Worm (Caenorhabditis elegans) whole organism, late embryonic: ENCODE data around the gene Y46G5A.7.
A peak's percentile ranks its signal among the peaks of the same experiment; 100 is the strongest.

Source experiments
- C08G9.2 ChIP-seq: sonication (generic microtip); optimal IDR thresholded peaks from 2 replicates; lab custom pipeline; 2016; ENCODE audit warnings: mild to moderate bottlenecking, missing genetic modification characterization, moderate library complexity, missing compliant biosample characterization
- K09A11.1 ChIP-seq: sonication (generic microtip); optimal IDR thresholded peaks from 2 replicates; lab custom pipeline; 2017; ENCODE audit warnings: antibody characterized with exemption, mild to moderate bottlenecking, missing genetic modification characterization, missing compliant biosample characterization; ENCODE audit not compliant: insufficient read depth
- T23F11.4 ChIP-seq: fragments of 200-800 bp; sonication (Bioruptor generic); optimal IDR thresholded peaks from 2 replicates; lab custom pipeline; 2018; ENCODE audit warnings: mild to moderate bottlenecking, missing genetic modification characterization, missing compliant biosample characterization
- ahr-1 ChIP-seq: sonication (generic microtip); optimal IDR thresholded peaks from 2 replicates; lab custom pipeline; 2016; ENCODE audit warnings: missing genetic modification characterization, missing compliant biosample characterization
- ama-1 ChIP-seq: fragments of 150-350 bp; optimal IDR thresholded peaks from 2 replicates; lab custom pipeline; 2014
- ceh-18 ChIP-seq: sonication (generic microtip); optimal IDR thresholded peaks from 2 replicates; lab custom pipeline; 2016; ENCODE audit warnings: missing genetic modification characterization, missing compliant biosample characterization
- ceh-2 ChIP-seq: sonication (generic microtip); optimal IDR thresholded peaks from 2 replicates; lab custom pipeline; 2016; ENCODE audit warnings: missing genotype, missing genetic modification characterization, missing compliant biosample characterization
- ceh-22 ChIP-seq: sonication (generic microtip); optimal IDR thresholded peaks from 2 replicates; lab custom pipeline; 2017; ENCODE audit warnings: missing biosample characterization, missing genetic modification characterization
- ceh-30 ChIP-seq: fragments of 150-350 bp; optimal IDR thresholded peaks from 2 replicates; lab custom pipeline; 2014; ENCODE audit warnings: missing biosample characterization, missing genetic modification characterization
- ceh-31 ChIP-seq: sonication (generic microtip); optimal IDR thresholded peaks from 2 replicates; lab custom pipeline; 2016; ENCODE audit warnings: missing genetic modification characterization, missing compliant biosample characterization
- ceh-34 ChIP-seq: sonication (generic microtip); optimal IDR thresholded peaks from 2 replicates; lab custom pipeline; 2016; ENCODE audit warnings: mild to moderate bottlenecking, missing genetic modification characterization, missing compliant biosample characterization
- ceh-48 ChIP-seq: sonication (generic microtip); optimal IDR thresholded peaks from 2 replicates; lab custom pipeline; 2016; ENCODE audit warnings: missing genetic modification characterization, inconsistent platforms, missing compliant biosample characterization
- ceh-6 ChIP-seq: fragments of 200-800 bp; sonication (Bioruptor generic); optimal IDR thresholded peaks from 2 replicates; lab custom pipeline; 2018; ENCODE audit warnings: mild to moderate bottlenecking, missing genetic modification characterization, missing compliant biosample characterization
- ceh-9 ChIP-seq: sonication (generic microtip); optimal IDR thresholded peaks from 2 replicates; lab custom pipeline; 2016; ENCODE audit warnings: mild to moderate bottlenecking, missing genetic modification characterization, inconsistent platforms, missing compliant biosample characterization
- che-1 ChIP-seq: sonication (generic microtip); optimal IDR thresholded peaks from 2 replicates; lab custom pipeline; 2016; ENCODE audit warnings: mild to moderate bottlenecking, missing genetic modification characterization, missing compliant biosample characterization
- dve-1 ChIP-seq: sonication (generic microtip); optimal IDR thresholded peaks from 2 replicates; lab custom pipeline; 2017; ENCODE audit warnings: antibody characterized with exemption, mild to moderate bottlenecking, missing genetic modification characterization, missing compliant biosample characterization
- ets-4 ChIP-seq: sonication (generic microtip); optimal IDR thresholded peaks from 2 replicates; lab custom pipeline; 2016; ENCODE audit warnings: missing genetic modification characterization, missing compliant biosample characterization
- eyg-1 ChIP-seq: sonication (generic microtip); optimal IDR thresholded peaks from 2 replicates; lab custom pipeline; 2016; ENCODE audit warnings: missing genotype, missing genetic modification characterization, missing compliant biosample characterization
- fkh-10 ChIP-seq: fragments of 150-350 bp; optimal IDR thresholded peaks from 2 replicates; lab custom pipeline; 2014; ENCODE audit warnings: missing biosample characterization, missing genetic modification reagents, missing genetic modification characterization
- fkh-6 ChIP-seq: sonication (generic microtip); optimal IDR thresholded peaks from 2 replicates; lab custom pipeline; 2016; ENCODE audit warnings: missing genetic modification characterization, missing compliant biosample characterization
- hlh-13 ChIP-seq: fragments of 200-800 bp; sonication (Bioruptor generic); optimal IDR thresholded peaks from 2 replicates; lab custom pipeline; 2018; ENCODE audit warnings: mild to moderate bottlenecking, missing genetic modification characterization, missing compliant biosample characterization
- hlh-6 ChIP-seq: sonication (generic microtip); optimal IDR thresholded peaks from 2 replicates; lab custom pipeline; 2016; ENCODE audit warnings: missing genotype, missing genetic modification characterization, missing compliant biosample characterization
- hlh-8 ChIP-seq: sonication (generic microtip); optimal IDR thresholded peaks from 2 replicates; lab custom pipeline; 2016; ENCODE audit warnings: missing genotype, missing genetic modification characterization, missing compliant biosample characterization
- madf-2 ChIP-seq: sonication (generic microtip); optimal IDR thresholded peaks from 2 replicates; lab custom pipeline; 2017; ENCODE audit warnings: missing genetic modification characterization, missing compliant biosample characterization
- nfya-1 ChIP-seq: sonication (generic microtip); optimal IDR thresholded peaks from 2 replicates; lab custom pipeline; 2017; ENCODE audit warnings: missing genetic modification characterization, mild to moderate bottlenecking, missing compliant biosample characterization, antibody characterized with exemption, moderate library complexity
- npax-4 ChIP-seq: sonication (generic microtip); optimal IDR thresholded peaks from 2 replicates; lab custom pipeline; 2016; ENCODE audit warnings: missing genetic modification characterization, missing compliant biosample characterization
- odd-2 ChIP-seq: sonication (generic microtip); optimal IDR thresholded peaks from 2 replicates; lab custom pipeline; 2017; ENCODE audit warnings: antibody characterized with exemption, mild to moderate bottlenecking, missing genetic modification characterization, missing compliant biosample characterization
- pag-3 ChIP-seq: sonication (generic microtip); optimal IDR thresholded peaks from 2 replicates; lab custom pipeline; 2016; ENCODE audit warnings: missing compliant biosample characterization, missing genetic modification characterization, borderline replicate concordance
- pat-9 ChIP-seq: fragments of 200-800 bp; sonication (Bioruptor generic); optimal IDR thresholded peaks from 2 replicates; lab custom pipeline; 2018; ENCODE audit warnings: mild to moderate bottlenecking, missing genetic modification characterization, moderate library complexity, missing compliant biosample characterization
- pax-1 ChIP-seq: fragments of 150-350 bp; optimal IDR thresholded peaks from 2 replicates; lab custom pipeline; 2014; ENCODE audit warnings: missing biosample characterization, missing genetic modification characterization
- pha-2 ChIP-seq: sonication (generic microtip); optimal IDR thresholded peaks from 2 replicates; lab custom pipeline; 2017; ENCODE audit warnings: mild to moderate bottlenecking, missing genetic modification characterization, missing compliant biosample characterization
- pha-4 ChIP-seq: fragments of 150-350 bp; optimal IDR thresholded peaks from 2 replicates; lab custom pipeline; 2018; ENCODE audit warnings: missing biosample characterization, missing genetic modification reagents, missing genetic modification characterization
- pqm-1 ChIP-seq: sonication (generic microtip); optimal IDR thresholded peaks from 2 replicates; lab custom pipeline; 2016; ENCODE audit warnings: missing genetic modification characterization, missing compliant biosample characterization
- pros-1 ChIP-seq: fragments of 150-350 bp; optimal IDR thresholded peaks from 2 replicates; lab custom pipeline; 2014; ENCODE audit warnings: missing biosample characterization, missing genetic modification reagents, missing genetic modification characterization
- rnt-1 ChIP-seq: sonication (generic microtip); optimal IDR thresholded peaks from 2 replicates; lab custom pipeline; 2016; ENCODE audit warnings: missing genetic modification characterization, missing compliant biosample characterization
- sox-2 ChIP-seq: fragments of 200-800 bp; sonication (Bioruptor generic); IDR thresholded peaks from 2 replicates; pipeline ENCODE4 v1.3.6; 2022; ENCODE audit warnings: missing genetic modification reagents, missing genetic modification characterization, missing compliant biosample characterization
- sox-4 ChIP-seq: sonication (generic microtip); optimal IDR thresholded peaks from 2 replicates; lab custom pipeline; 2017; ENCODE audit warnings: mild to moderate bottlenecking, missing genetic modification characterization, inconsistent platforms, missing compliant biosample characterization
- syd-9 ChIP-seq: sonication (generic microtip); optimal IDR thresholded peaks from 2 replicates; lab custom pipeline; 2016; ENCODE audit warnings: mild to moderate bottlenecking, missing genetic modification characterization, moderate library complexity, missing compliant biosample characterization
- tbx-2 ChIP-seq: sonication (generic microtip); optimal IDR thresholded peaks from 2 replicates; lab custom pipeline; 2016; ENCODE audit warnings: missing genetic modification characterization, missing compliant biosample characterization
- ttx-3 ChIP-seq: sonication (generic microtip); optimal IDR thresholded peaks from 2 replicates; lab custom pipeline; 2016; ENCODE audit warnings: missing genetic modification reagents, missing genetic modification characterization, missing compliant biosample characterization
- unc-3 ChIP-seq, 2 experiments: fragments of 200-800 bp in 1 of 2; sonication (Bioruptor generic) in 1 of 2; sonication (generic microtip) in 1 of 2; conservative IDR thresholded peaks in 1 of 2; optimal IDR thresholded peaks in 1 of 2; 2 replicates each; pipeline versions ENCODE4 v1.3.6 to Lab custom; 2016 to 2022; ENCODE audit warnings: missing compliant biosample characterization in 2 of 2, missing genetic modification characterization in 2 of 2, missing genetic modification reagents in 1 of 2
- unc-42 ChIP-seq: sonication (generic microtip); optimal IDR thresholded peaks from 2 replicates; lab custom pipeline; 2016; ENCODE audit warnings: missing genotype, missing genetic modification characterization, missing compliant biosample characterization
- unc-55 ChIP-seq: sonication (generic microtip); optimal IDR thresholded peaks from 2 replicates; lab custom pipeline; 2017; ENCODE audit warnings: missing biosample characterization, missing genetic modification reagents, missing genetic modification characterization
- unc-86 ChIP-seq: sonication (generic microtip); optimal IDR thresholded peaks from 2 replicates; lab custom pipeline; 2016; ENCODE audit warnings: missing genetic modification characterization, missing compliant biosample characterization
- ztf-16 ChIP-seq: sonication (generic microtip); optimal IDR thresholded peaks from 2 replicates; lab custom pipeline; 2017; ENCODE audit warnings: missing genetic modification characterization, missing compliant biosample characterization

Y46G5A.7 gene

ce11 chrII:12798814-12799213 is 42.7 kb upstream of the Y46G5A.7 start (continued):
- TF ChIP-seq ceh-9 (tag; lab: Kevin White, UChicago) (no peak), ceh-18 (peak; percentile 66), unc-86 (tag; lab: Kevin White, UChicago) (no peak), ceh-34 (no peak), ztf-16 (tag; lab: Kevin White, UChicago) (no peak), pha-2 (tag; lab: Kevin White, UChicago) (no peak), ahr-1 (no peak), ceh-2 (tag; lab: Kevin White, UChicago) (no peak), sox-2 (no peak), odd-2 (tag; lab: Kevin White, UChicago) (peak; percentile 7), pag-3 (no peak), T23F11.4 (no peak), ceh-6 (GFP tag; lab: Kevin White, UChicago) (no peak), syd-9 (no peak), K09A11.1 (no peak), unc-55 (peak; percentile 13), npax-4 (tag; lab: Kevin White, UChicago) (no peak), pros-1 (tag; lab: Kevin White, UChicago) (no peak), hlh-8 (tag; lab: Kevin White, UChicago) (no peak), pqm-1 (tag; lab: Kevin White, UChicago) (peak; percentile 10), eyg-1 (tag; lab: Kevin White, UChicago) (no peak), ceh-48 (tag; lab: Kevin White, UChicago) (no peak), sox-4 (tag; lab: Kevin White, UChicago) (no peak), ets-4 (tag; lab: Kevin White, UChicago) (no peak), ceh-30 (tag; lab: Kevin White, UChicago) (no peak), unc-3 (GFP tag; conservative IDR thresholded peaks at IDR 0.05; lab: Robert Waterston, UW) (no peak), unc-3 (tag; optimal IDR thresholded peaks at IDR 0.05; lab: Kevin White, UChicago) (no peak), hlh-13 (GFP tag; lab: Kevin White, UChicago) (no peak), dve-1 (tag; lab: Kevin White, UChicago) (no peak), fkh-6 (no peak), madf-2 (peak; percentile 34), pax-1 (tag; lab: Kevin White, UChicago) (no peak), C08G9.2 (tag; lab: Kevin White, UChicago) (no peak), nfya-1 (peak; percentile 38)
- TF ChIP-seq, all 69 proteins: peak for 14

ce11 chrII:12797211-12797794 is 41.2 kb upstream of the Y46G5A.7 start:
- peak; percentile 31 for TF ChIP-seq hlh-6 (tag; lab: Kevin White, UChicago)
- peak; percentile 5 for TF ChIP-seq nfya-1
- TF ChIP-seq unc-42 (tag; lab: Kevin White, UChicago): peak; percentile 30
- TF ChIP-seq tbx-2: no peak

ce11 chrII:12796040-12796502 is 39.9 kb upstream of the Y46G5A.7 start, which contains the start of gene cpt-1:
Gene cpt-1, minus strand, starts transcription at chrII:12796452.
- TF ChIP-seq ama-1 (lab: Kevin White, UChicago) (no peak), madf-2 (no peak), fkh-10 (GFP tag; lab: Kevin White, UChicago) (no peak), rnt-1 (tag; lab: Kevin White, UChicago) (no peak), unc-3 (GFP tag; conservative IDR thresholded peaks at IDR 0.05; lab: Robert Waterston, UW) (no peak), unc-3 (tag; optimal IDR thresholded peaks at IDR 0.05; lab: Kevin White, UChicago) (no peak), nfya-1 (no peak), ceh-31 (no peak), ceh-2 (tag; lab: Kevin White, UChicago) (no peak), ceh-22 (tag; lab: Kevin White, UChicago) (no peak), pat-9 (tag; lab: Kevin White, UChicago) (no peak), che-1 (tag; lab: Kevin White, UChicago) (no peak), pha-4 (tag; lab: Kevin White, UChicago) (no peak), eyg-1 (tag; lab: Kevin White, UChicago) (no peak), ceh-9 (tag; lab: Kevin White, UChicago) (no peak), sox-4 (tag; lab: Kevin White, UChicago) (no peak), ttx-3 (tag; lab: Kevin White, UChicago) (no peak)
